Worm (Caenorhabditis elegans) whole organism, mixed stage, embryonic: ENCODE results near the gene ZK180.7.
A peak's percentile ranks its signal among the peaks of the same experiment; 100 is the strongest.

ENCODE experiments used
- M03D4.4 ChIP-seq: sonication (generic microtip); optimal IDR thresholded peaks from 2 replicates; lab custom pipeline; 2017; ENCODE audit warnings: mild to moderate bottlenecking, missing genetic modification characterization, missing compliant biosample characterization
- bed-3 ChIP-seq: fragments of 200-800 bp; sonication (Bioruptor generic); optimal IDR thresholded peaks from 3 replicates; lab custom pipeline; 2018; ENCODE audit warnings: mild to moderate bottlenecking, missing genetic modification characterization, moderate library complexity, missing compliant biosample characterization
- blmp-1 ChIP-seq: fragments of 150-350 bp; optimal IDR thresholded peaks from 2 replicates; lab custom pipeline; 2014; ENCODE audit warnings: missing biosample characterization, missing genetic modification characterization
- ceh-39 ChIP-seq: fragments of 150-350 bp; optimal IDR thresholded peaks from 2 replicates; lab custom pipeline; 2014; ENCODE audit warnings: missing biosample characterization, missing genetic modification characterization
- ceh-43 ChIP-seq: fragments of 200-800 bp; sonication (Bioruptor generic); optimal IDR thresholded peaks from 2 replicates; lab custom pipeline; 2018; ENCODE audit warnings: mild to moderate bottlenecking, missing genetic modification characterization, moderate library complexity, missing compliant biosample characterization
- ces-1 ChIP-seq: fragments of 150-350 bp; optimal IDR thresholded peaks from 2 replicates; lab custom pipeline; 2014; ENCODE audit warnings: missing biosample characterization, missing genetic modification reagents, missing genetic modification characterization
- cnd-1 ChIP-seq: fragments of 200-800 bp; sonication (Bioruptor generic); optimal IDR thresholded peaks from 2 replicates; lab custom pipeline; 2018; ENCODE audit warnings: mild to moderate bottlenecking, missing genetic modification characterization, missing compliant biosample characterization
- drap-1 ChIP-seq: fragments of 200-800 bp; sonication (Bioruptor generic); optimal IDR thresholded peaks from 3 replicates; lab custom pipeline; 2018; ENCODE audit warnings: mild to moderate bottlenecking, missing genetic modification characterization, missing compliant biosample characterization
- elt-1 ChIP-seq: sonication (generic microtip); optimal IDR thresholded peaks from 2 replicates; lab custom pipeline; 2017; ENCODE audit warnings: missing genetic modification characterization, mild to moderate bottlenecking, missing compliant biosample characterization, antibody characterized with exemption, moderate library complexity, borderline replicate concordance; ENCODE audit not compliant: insufficient read depth
- elt-3 ChIP-seq: fragments of 150-350 bp; optimal IDR thresholded peaks from 2 replicates; lab custom pipeline; 2014; ENCODE audit warnings: missing biosample characterization, missing genetic modification characterization
- flh-1 ChIP-seq: fragments of 200-800 bp; sonication (Bioruptor generic); optimal IDR thresholded peaks from 2 replicates; lab custom pipeline; 2018; ENCODE audit warnings: mild to moderate bottlenecking, missing genetic modification characterization, moderate library complexity, missing compliant biosample characterization
- ham-2 ChIP-seq: fragments of 200-800 bp; sonication (Bioruptor generic); optimal IDR thresholded peaks from 2 replicates; lab custom pipeline; 2018; ENCODE audit warnings: mild to moderate bottlenecking, missing genetic modification characterization, missing compliant biosample characterization
- hlh-1 ChIP-seq: fragments of 150-350 bp; optimal IDR thresholded peaks from 2 replicates; lab custom pipeline; 2014; ENCODE audit warnings: missing biosample characterization, missing genetic modification reagents, missing genetic modification characterization
- lin-32 ChIP-seq: fragments of 200-800 bp; sonication (Bioruptor generic); optimal IDR thresholded peaks from 2 replicates; lab custom pipeline; 2018; ENCODE audit warnings: mild to moderate bottlenecking, missing genetic modification characterization, missing compliant biosample characterization
- mab-5 ChIP-seq: fragments of 150-350 bp; optimal IDR thresholded peaks from 2 replicates; lab custom pipeline; 2014; ENCODE audit warnings: missing biosample characterization, missing genetic modification characterization
- mls-2 ChIP-seq: sonication (generic microtip); optimal IDR thresholded peaks from 2 replicates; lab custom pipeline; 2016; ENCODE audit warnings: mild to moderate bottlenecking, missing genetic modification characterization, moderate library complexity, missing compliant biosample characterization
- nhr-12 ChIP-seq: fragments of 150-350 bp; optimal IDR thresholded peaks from 2 replicates; lab custom pipeline; 2014; ENCODE audit warnings: missing biosample characterization, missing genetic modification characterization
- nhr-2 ChIP-seq: fragments of 150-350 bp; optimal IDR thresholded peaks from 2 replicates; lab custom pipeline; 2014; ENCODE audit warnings: missing biosample characterization, missing genetic modification characterization
- nhr-237 ChIP-seq: fragments of 150-350 bp; optimal IDR thresholded peaks from 2 replicates; lab custom pipeline; 2014; ENCODE audit warnings: missing biosample characterization, missing genetic modification characterization
- nhr-28 ChIP-seq: fragments of 150-350 bp; optimal IDR thresholded peaks from 2 replicates; lab custom pipeline; 2014; ENCODE audit warnings: missing biosample characterization, missing genetic modification characterization
- nhr-76 ChIP-seq: sonication (generic microtip); optimal IDR thresholded peaks from 2 replicates; lab custom pipeline; 2017; ENCODE audit warnings: missing biosample characterization, missing genetic modification characterization
- pha-4 ChIP-seq: fragments of 150-350 bp; optimal IDR thresholded peaks from 2 replicates; lab custom pipeline; 2018; ENCODE audit warnings: missing biosample characterization, missing genetic modification reagents, missing genetic modification characterization
- snpc-4 ChIP-seq: fragments of 150-350 bp; optimal IDR thresholded peaks from 2 replicates; lab custom pipeline; 2014; ENCODE audit warnings: missing biosample characterization, missing genetic modification characterization
- sptf-1 ChIP-seq: sonication (generic microtip); optimal IDR thresholded peaks from 2 replicates; lab custom pipeline; 2017; ENCODE audit warnings: mild to moderate bottlenecking, missing genetic modification characterization, moderate library complexity, missing compliant biosample characterization
- tbx-8 ChIP-seq: fragments of 200-800 bp; sonication (Bioruptor generic); optimal IDR thresholded peaks from 2 replicates; lab custom pipeline; 2018; ENCODE audit warnings: mild to moderate bottlenecking, missing genetic modification characterization, moderate library complexity, missing compliant biosample characterization
- unc-39 ChIP-seq: fragments of 150-350 bp; optimal IDR thresholded peaks from 2 replicates; lab custom pipeline; 2014; ENCODE audit warnings: missing biosample characterization, missing genetic modification characterization
- unc-62 ChIP-seq: fragments of 150-350 bp; optimal IDR thresholded peaks from 2 replicates; lab custom pipeline; 2014; ENCODE audit warnings: missing biosample characterization, missing genetic modification reagents, missing genetic modification characterization
- zip-8 ChIP-seq: fragments of 150-350 bp; optimal IDR thresholded peaks from 2 replicates; lab custom pipeline; 2014; ENCODE audit warnings: missing biosample characterization, missing genetic modification characterization
- ztf-11 ChIP-seq: fragments of 150-350 bp; optimal IDR thresholded peaks from 2 replicates; lab custom pipeline; 2014; ENCODE audit warnings: missing biosample characterization, missing genetic modification characterization

Gene ZK180.7

DNA sequence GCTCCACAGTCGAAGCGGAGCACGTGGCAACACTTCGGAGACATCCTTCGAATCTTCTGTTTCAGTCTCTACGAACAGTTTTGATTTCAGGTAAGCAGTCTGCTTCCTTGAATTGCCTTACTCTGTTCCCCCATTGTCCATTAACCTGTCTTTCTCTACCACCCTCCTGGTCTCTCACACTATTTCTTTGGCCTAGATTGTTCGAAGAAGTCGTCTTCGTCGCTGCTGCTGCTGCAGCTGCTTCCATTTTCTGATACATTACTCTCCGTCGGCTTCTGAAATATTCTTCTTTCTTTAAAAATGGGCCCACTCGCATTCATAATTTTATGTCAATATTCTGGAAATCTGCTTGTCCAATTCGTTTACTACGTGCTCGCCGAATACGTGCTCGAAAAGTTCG is 38.8 kb upstream of the ZK180.7 start, which contains the start of gene R08C7.1:
R08C7.1 (plus strand) TSS at position 301 of the 400 bp plus-strand sequence.
- TF ChIP-seq nhr-76 (tag; lab: Kevin White, UChicago): no peak
- TF ChIP-seq elt-3 (tag; lab: Kevin White, UChicago): no peak
- TF ChIP-seq unc-39 (tag; lab: Kevin White, UChicago): no peak
- TF ChIP-seq ceh-39: no peak
- TF ChIP-seq ztf-11 (tag; lab: Kevin White, UChicago): no peak
- no peak for TF ChIP-seq drap-1 (GFP tag; lab: Kevin White, UChicago)
- TF ChIP-seq elt-1 (tag; lab: Kevin White, UChicago): no peak
- TF ChIP-seq nhr-237: no peak
- no peak for TF ChIP-seq cnd-1 (tag; lab: Kevin White, UChicago)
- TF ChIP-seq flh-1: no peak
- TF ChIP-seq tbx-8 (GFP tag; lab: Kevin White, UChicago): no peak
- no peak for TF ChIP-seq lin-32 (GFP tag; lab: Kevin White, UChicago)
- TF ChIP-seq M03D4.4 (tag; lab: Kevin White, UChicago): no peak
- no peak for TF ChIP-seq nhr-12 (tag; lab: Kevin White, UChicago)
- no peak for TF ChIP-seq hlh-1 (tag; lab: Kevin White, UChicago)
- TF ChIP-seq zip-8 (tag; lab: Kevin White, UChicago): no peak

DNA sequence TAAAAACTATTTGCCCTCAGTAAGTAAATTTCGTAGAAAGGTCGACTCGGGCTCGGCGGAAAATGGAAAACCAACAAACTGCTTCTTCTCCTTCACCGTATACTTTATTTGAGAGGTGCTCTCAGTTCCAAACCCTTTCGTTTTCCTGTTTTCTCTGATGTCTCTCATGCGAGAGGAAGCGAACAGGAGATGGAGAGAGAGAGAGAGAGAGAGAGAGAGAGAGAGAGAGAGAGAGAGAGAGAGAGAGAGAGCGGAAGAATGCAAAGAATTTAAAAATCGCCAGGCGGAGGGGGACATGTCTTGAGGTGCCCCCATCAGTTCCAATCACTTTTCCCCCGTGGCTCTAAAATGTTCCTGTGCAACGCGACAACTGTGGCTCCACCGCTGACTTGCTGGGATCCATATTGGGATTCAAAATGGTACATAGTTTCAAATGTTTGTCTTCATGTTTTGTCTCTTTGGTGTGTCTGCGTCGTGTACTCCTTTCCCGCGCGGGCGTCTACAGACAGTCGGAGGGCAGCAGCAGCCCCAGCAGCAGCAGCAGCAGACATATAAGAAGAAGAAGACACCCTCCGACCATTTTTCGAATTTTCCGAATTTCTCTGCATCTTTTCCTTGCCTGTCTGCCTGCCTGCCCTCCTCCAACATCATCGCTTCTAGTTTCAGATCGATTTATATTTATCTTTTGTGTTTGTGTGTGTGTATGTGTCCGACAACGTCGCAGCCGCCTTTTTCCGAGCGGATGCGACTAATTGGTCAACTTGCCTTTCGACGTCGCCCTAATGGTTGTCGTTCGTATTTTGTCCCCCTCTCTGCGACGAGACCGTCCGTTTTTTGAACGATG is 35.8 kb upstream of the ZK180.7 start, which contains the start of gene R08C7.11:
R08C7.11 (minus strand) TSS at position 608 of the 844 bp plus-strand sequence.
- TF ChIP-seq M03D4.4 (tag; lab: Kevin White, UChicago) (peak; percentile 32), drap-1 (GFP tag; lab: Kevin White, UChicago) (peak; percentile 41), hlh-1 (tag; lab: Kevin White, UChicago) (peak; percentile 22), ham-2 (GFP tag; lab: Kevin White, UChicago) (peak; percentile 76), nhr-12 (tag; lab: Kevin White, UChicago) (no peak)

DNA sequence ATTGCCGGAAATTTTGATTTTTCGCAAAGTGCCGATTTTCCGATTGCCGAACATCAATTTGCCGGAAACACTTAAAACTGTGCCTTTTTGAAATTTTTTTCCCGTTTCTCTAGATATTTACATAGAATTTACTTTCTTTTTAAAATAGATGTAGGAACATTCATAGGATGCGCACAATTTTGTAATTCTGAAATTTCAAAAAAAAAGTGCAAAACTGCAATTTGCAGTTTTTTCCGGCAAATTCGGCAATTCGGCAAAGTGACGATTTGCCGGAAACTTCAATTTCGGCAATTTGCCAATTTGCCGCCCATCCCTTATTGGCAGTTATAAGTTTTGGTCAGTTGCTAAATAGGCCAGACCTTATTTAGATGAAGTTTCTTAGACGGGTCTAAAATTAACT is 33.7 kb upstream of the ZK180.7 start:
- TF ChIP-seq nhr-12 (tag; lab: Kevin White, UChicago) (no peak), mls-2 (tag; lab: Kevin White, UChicago) (no peak)

DNA sequence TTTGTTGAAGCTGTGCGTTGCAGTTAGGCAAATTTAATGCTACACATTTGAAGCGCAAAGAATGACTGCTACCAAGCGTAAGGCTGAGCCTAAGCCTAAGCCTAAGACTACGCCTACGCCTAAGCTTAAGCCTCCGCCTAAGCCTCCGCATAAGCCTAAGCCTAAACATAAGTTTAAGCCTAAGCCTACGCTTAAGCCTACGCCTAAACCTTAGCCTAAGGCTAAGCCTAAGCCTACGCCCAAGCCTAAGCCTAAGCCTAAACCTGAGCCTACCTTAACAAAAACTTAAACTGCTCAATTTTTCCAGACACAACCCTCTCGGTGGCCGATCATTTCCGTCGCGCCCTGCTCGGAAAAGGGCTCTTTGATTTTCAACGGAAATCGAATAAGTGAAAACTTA is 31.0 kb upstream of the ZK180.7 start:
- TF ChIP-seq nhr-28 (tag; lab: Kevin White, UChicago): no peak
- no peak for TF ChIP-seq ztf-11 (tag; lab: Kevin White, UChicago)
- no peak for TF ChIP-seq ces-1
- no peak for TF ChIP-seq mls-2 (tag; lab: Kevin White, UChicago)
- TF ChIP-seq drap-1 (GFP tag; lab: Kevin White, UChicago): no peak
- TF ChIP-seq snpc-4 (tag; lab: Kevin White, UChicago): no peak
- no peak for TF ChIP-seq unc-62
- no peak for TF ChIP-seq hlh-1 (tag; lab: Kevin White, UChicago)
- TF ChIP-seq, all 35 proteins: peak for 0

DNA sequence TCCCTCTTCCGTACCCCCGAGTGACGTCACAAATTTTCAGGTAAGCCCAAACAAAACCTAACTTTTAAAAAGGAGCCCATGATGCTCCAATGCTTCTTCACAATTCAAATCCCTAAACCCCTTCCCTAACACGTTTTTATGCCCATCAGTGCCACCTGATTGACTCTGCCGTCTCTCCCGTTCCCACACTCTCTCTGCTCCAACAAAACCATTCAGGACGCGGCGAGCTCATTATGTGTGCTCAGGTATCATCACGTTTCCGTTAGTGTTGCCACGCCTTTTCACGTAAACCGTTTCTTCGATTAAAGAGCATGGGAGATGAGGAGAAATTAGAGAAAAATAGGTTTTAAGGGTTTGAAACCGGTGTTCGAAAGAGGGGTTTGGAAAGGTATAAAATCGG is 27.2 kb upstream of the ZK180.7 start, which contains the start of gene M01H9.2:
M01H9.2 (minus strand) TSS at position 101 of the 400 bp plus-strand sequence.
- no peak for TF ChIP-seq elt-3 (tag; lab: Kevin White, UChicago)
- no peak for TF ChIP-seq bed-3 (GFP tag; lab: Kevin White, UChicago)
- no peak for TF ChIP-seq nhr-76 (tag; lab: Kevin White, UChicago)
- no peak for TF ChIP-seq M03D4.4 (tag; lab: Kevin White, UChicago)
- no peak for TF ChIP-seq nhr-2 (tag; lab: Kevin White, UChicago)
- TF ChIP-seq sptf-1: no peak
- no peak for TF ChIP-seq pha-4
- TF ChIP-seq ztf-11 (tag; lab: Kevin White, UChicago): no peak
- no peak for TF ChIP-seq mab-5 (tag; lab: Kevin White, UChicago)
- TF ChIP-seq drap-1 (GFP tag; lab: Kevin White, UChicago): no peak
- TF ChIP-seq nhr-28 (tag; lab: Kevin White, UChicago): no peak
- no peak for TF ChIP-seq blmp-1
- no peak for TF ChIP-seq ceh-43 (GFP tag; lab: Kevin White, UChicago)
